Fruit fly (Drosophila melanogaster): ENCODE data around the gene Prp4k.

Gene Prp4k

DNA sequence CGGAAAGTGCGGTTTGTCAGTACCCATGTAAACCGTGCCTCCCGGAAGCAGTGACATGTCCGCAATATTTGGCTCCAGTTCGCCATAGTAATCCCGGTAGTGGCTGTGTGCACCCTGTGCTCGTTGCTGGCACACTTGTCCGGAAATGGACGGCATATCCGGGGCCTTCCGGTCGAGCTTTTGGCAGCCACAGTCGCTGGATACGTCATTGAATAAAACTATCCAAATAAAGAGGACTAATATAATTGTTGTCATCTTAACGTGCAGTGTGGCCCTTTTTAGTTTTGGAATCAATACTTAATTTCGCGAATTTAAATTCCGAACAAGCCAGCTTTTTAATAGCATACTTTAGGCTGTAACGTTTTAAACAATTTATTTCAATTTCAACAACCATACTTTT lies 35.3 kb downstream of the Prp4k start, which contains the start of gene CG7049 (continued):
- no peak for TF ChIP-seq mirr (GFP tag; optimal IDR thresholded peaks at IDR 0.05)
- no peak for TF ChIP-seq CG2120 (GFP tag; optimal IDR thresholded peaks at IDR 0.05)
- TF ChIP-seq sqz (GFP tag; optimal IDR thresholded peaks at IDR 0.05) = no peak
- no peak for TF ChIP-seq Atf-2 (GFP tag; optimal IDR thresholded peaks at IDR 0.05)
- TF ChIP-seq Lhr (GFP tag; optimal IDR thresholded peaks at IDR 0.05) = peak; percentile 72
- TF ChIP-seq CG13424 (tag; optimal IDR thresholded peaks at IDR 0.05) = no peak
- no peak for TF ChIP-seq bbx (GFP tag; IDR thresholded peaks at IDR 0.05; ENCODE audit: partially characterized antibody)
- TF ChIP-seq CG3407 (GFP tag; optimal IDR thresholded peaks at IDR 0.05) = no peak
- TF ChIP-seq CG3726 (GFP tag; IDR thresholded peaks at IDR 0.05) = no peak
- TF ChIP-seq D (optimal IDR thresholded peaks at IDR 0.05) = no peak
- TF ChIP-seq D (GFP tag; optimal IDR thresholded peaks at IDR 0.05) = no peak
- no peak for TF ChIP-seq CG17385 (GFP tag; optimal IDR thresholded peaks at IDR 0.05)
- no peak for TF ChIP-seq nom (GFP tag; optimal IDR thresholded peaks at IDR 0.05)
- TF ChIP-seq CG34376 (GFP tag; optimal IDR thresholded peaks at IDR 0.05) = no peak
- peak; percentile 59 for TF ChIP-seq CG13287 (GFP tag; IDR thresholded peaks at IDR 0.05; ENCODE audit: partially characterized antibody)
- TF ChIP-seq CG4707 (GFP tag; optimal IDR thresholded peaks at IDR 0.05) = no peak
- TF ChIP-seq CG15269 (tag; optimal IDR thresholded peaks at IDR 0.05) = no peak
- TF ChIP-seq Dfd (GFP tag; optimal IDR thresholded peaks at IDR 0.05) = no peak
- TF ChIP-seq CG15514 (GFP tag; optimal IDR thresholded peaks at IDR 0.05) = peak; percentile 22
- no peak for TF ChIP-seq CG13894 (tag; optimal IDR thresholded peaks at IDR 0.05)
- TF ChIP-seq unpg (GFP tag; optimal IDR thresholded peaks at IDR 0.05) = no peak
- TF ChIP-seq Doc3 (GFP tag; IDR thresholded peaks at IDR 0.05; ENCODE audit: partially characterized antibody) = no peak
- TF ChIP-seq slou (GFP tag; optimal IDR thresholded peaks at IDR 0.05) = no peak
- TF ChIP-seq Usf (GFP tag; optimal IDR thresholded peaks at IDR 0.05) = no peak
- TF ChIP-seq CG16813 (GFP tag; IDR thresholded peaks at IDR 0.05; ENCODE audit: partially characterized antibody) = no peak
- no peak for TF ChIP-seq br (optimal IDR thresholded peaks at IDR 0.05)
- TF ChIP-seq CG10565 (GFP tag; optimal IDR thresholded peaks at IDR 0.05) = no peak
- no peak for TF ChIP-seq nerfin-1 (tag; optimal IDR thresholded peaks at IDR 0.05)
- no peak for TF ChIP-seq Lpt (GFP tag; optimal IDR thresholded peaks at IDR 0.05)
- TF ChIP-seq ATbp (GFP tag; optimal IDR thresholded peaks at IDR 0.05) = no peak
- TF ChIP-seq ara (GFP tag; IDR thresholded peaks at IDR 0.05) = no peak
- TF ChIP-seq insv (GFP tag; optimal IDR thresholded peaks at IDR 0.05) = no peak
- TF ChIP-seq tio (GFP tag; optimal IDR thresholded peaks at IDR 0.05) = no peak
- no peak for TF ChIP-seq seq (GFP tag; IDR thresholded peaks at IDR 0.05)
- no peak for TF ChIP-seq CG13775 (GFP tag; optimal IDR thresholded peaks at IDR 0.05)
- TF ChIP-seq Meics (GFP tag; optimal IDR thresholded peaks at IDR 0.05) = no peak
- TF ChIP-seq CG12299 (tag; optimal IDR thresholded peaks at IDR 0.05) = no peak
- TF ChIP-seq CG17361 (GFP tag; IDR thresholded peaks at IDR 0.05) = no peak
- TF ChIP-seq CG6272 (GFP tag; IDR thresholded peaks at IDR 0.05) = no peak
- no peak for TF ChIP-seq sc (optimal IDR thresholded peaks at IDR 0.05)
- TF ChIP-seq sc (GFP tag; optimal IDR thresholded peaks at IDR 0.05) = no peak
- no peak for TF ChIP-seq Sox100B (GFP tag; optimal IDR thresholded peaks at IDR 0.05)
- no peak for TF ChIP-seq CG8281 (tag; optimal IDR thresholded peaks at IDR 0.05)
- TF ChIP-seq gsb (GFP tag; IDR thresholded peaks at IDR 0.05) = no peak
- TF ChIP-seq Ets97D (GFP tag; optimal IDR thresholded peaks at IDR 0.05) = peak; percentile 43
- no peak for TF ChIP-seq CG7786 (GFP tag; optimal IDR thresholded peaks at IDR 0.05)
- TF ChIP-seq tup (GFP tag; optimal IDR thresholded peaks at IDR 0.05) = no peak
- no peak for TF ChIP-seq grau (tag; optimal IDR thresholded peaks at IDR 0.05)
- TF ChIP-seq klu (GFP tag; IDR thresholded peaks at IDR 0.05) = no peak
- 0 out of 3 replicates have a peak, but pooled peaks have one; percentile 5 for TF ChIP-seq CG14860 (GFP tag; IDR thresholded peaks at IDR 0.05; ENCODE audit: partially characterized antibody)
- no peak for TF ChIP-seq bcd (GFP tag; optimal IDR thresholded peaks at IDR 0.05)
- no peak for TF ChIP-seq CG11085 (GFP tag; IDR thresholded peaks at IDR 0.05)

Data from whole organism, embryonic.